Fruit fly (Drosophila melanogaster) whole organism, prepupa: ENCODE results near the gene CG3902.

Experiments
- CG10669 ChIP-seq: fragments of 200-800 bp; sonication (Bioruptor generic); optimal IDR thresholded peaks from 3 replicates; lab custom pipeline; 2018; ENCODE audit warnings: missing biosample characterization, mild to moderate bottlenecking, missing genetic modification characterization, moderate library complexity
- CG15336 ChIP-seq: fragments of 200-800 bp; sonication (Bioruptor generic); IDR thresholded peaks from 2 replicates; pipeline ENCODE4 v1.3.6; 2022; ENCODE audit warnings: missing biosample characterization, missing genetic modification characterization
- CG3032 ChIP-seq: fragments of 200-800 bp; optimal IDR thresholded peaks from 2 replicates; lab custom pipeline; 2019; ENCODE audit warnings: missing biosample characterization, mild to moderate bottlenecking, missing genetic modification characterization, moderate library complexity
- CG34406 ChIP-seq: fragments of 200-800 bp; sonication (Bioruptor generic); optimal IDR thresholded peaks from 3 replicates; lab custom pipeline; 2016; ENCODE audit warnings: missing biosample characterization, missing genetic modification characterization
- CG3919 ChIP-seq: fragments of 200-800 bp; sonication (Bioruptor generic); optimal IDR thresholded peaks from 3 replicates; lab custom pipeline; 2016; ENCODE audit warnings: missing biosample characterization, missing genetic modification characterization
- CG6163 ChIP-seq: fragments of 200-800 bp; sonication (Bioruptor generic); IDR thresholded peaks from 3 replicates; pipeline ENCODE4 v1.3.6; 2022; ENCODE audit warnings: missing biosample characterization, missing genetic modification characterization
- CG6276 ChIP-seq: fragments of 200-800 bp; sonication (Bioruptor generic); optimal IDR thresholded peaks from 2 replicates; lab custom pipeline; 2017; ENCODE audit warnings: missing biosample characterization, mild to moderate bottlenecking, missing genetic modification characterization
- CG7368 ChIP-seq: fragments of 200-800 bp; sonication (Bioruptor generic); optimal IDR thresholded peaks from 3 replicates; lab custom pipeline; 2016; ENCODE audit warnings: missing biosample characterization, missing genetic modification characterization
- CG8119 ChIP-seq: fragments of 200-800 bp; sonication (Bioruptor generic); IDR thresholded peaks from 3 replicates; pipeline ENCODE4 v1.3.6; 2022; ENCODE audit warnings: missing biosample characterization, missing genetic modification characterization
- CG8319 ChIP-seq: fragments of 200-800 bp; sonication (Bioruptor generic); optimal IDR thresholded peaks from 3 replicates; lab custom pipeline; 2016; ENCODE audit warnings: missing biosample characterization, missing genetic modification characterization
- CG9139 ChIP-seq: fragments of 200-800 bp; sonication (Bioruptor generic); optimal IDR thresholded peaks from 3 replicates; lab custom pipeline; 2017; ENCODE audit warnings: missing biosample characterization, mild to moderate bottlenecking, missing genetic modification characterization
- Eip75B ChIP-seq: fragments of 200-800 bp; sonication (Bioruptor generic); optimal IDR thresholded peaks from 3 replicates; lab custom pipeline; 2016; ENCODE audit warnings: missing biosample characterization, missing genetic modification characterization
- Gug ChIP-seq: fragments of 200-800 bp; sonication (Bioruptor generic); IDR thresholded peaks from 2 replicates; pipeline ENCODE4 v1.3.6; 2022; ENCODE audit warnings: missing biosample characterization, missing genetic modification characterization
- Hr4 ChIP-seq: fragments of 200-800 bp; sonication (Bioruptor generic); optimal IDR thresholded peaks from 3 replicates; lab custom pipeline; 2016; ENCODE audit warnings: missing biosample characterization, missing genetic modification characterization
- Lpt ChIP-seq: fragments of 200-800 bp; sonication (Bioruptor generic); optimal IDR thresholded peaks from 3 replicates; lab custom pipeline; 2016; ENCODE audit warnings: missing biosample characterization, missing genetic modification characterization
- OdsH ChIP-seq: fragments of 200-800 bp; sonication (Bioruptor generic); optimal IDR thresholded peaks from 3 replicates; lab custom pipeline; 2016; ENCODE audit warnings: missing biosample characterization, missing genetic modification characterization
- Smox ChIP-seq: fragments of 200-800 bp; sonication (Bioruptor generic); optimal IDR thresholded peaks from 3 replicates; lab custom pipeline; 2016; ENCODE audit warnings: missing biosample characterization, missing genetic modification characterization
- Sox14 ChIP-seq: fragments of 200-800 bp; sonication (Bioruptor generic); optimal IDR thresholded peaks from 3 replicates; lab custom pipeline; 2016; ENCODE audit warnings: missing biosample characterization, missing genetic modification characterization
- achi ChIP-seq: fragments of 200-800 bp; sonication (Bioruptor generic); optimal IDR thresholded peaks from 3 replicates; lab custom pipeline; 2016; ENCODE audit warnings: missing biosample characterization, missing genetic modification characterization
- acj6 ChIP-seq: fragments of 200-800 bp; sonication (Bioruptor generic); optimal IDR thresholded peaks from 3 replicates; lab custom pipeline; 2016; ENCODE audit warnings: missing biosample characterization, missing genetic modification characterization
- cyc ChIP-seq: fragments of 200-800 bp; sonication (Bioruptor generic); optimal IDR thresholded peaks from 3 replicates; lab custom pipeline; 2016; ENCODE audit warnings: missing biosample characterization, missing genetic modification characterization
- dac ChIP-seq: fragments of 200-800 bp; sonication (Bioruptor generic); optimal IDR thresholded peaks from 2 replicates; lab custom pipeline; 2017; ENCODE audit warnings: missing biosample characterization, mild to moderate bottlenecking, missing genetic modification characterization
- fd59A ChIP-seq: fragments of 200-800 bp; sonication (Bioruptor generic); optimal IDR thresholded peaks from 2 replicates; lab custom pipeline; 2017; ENCODE audit warnings: missing biosample characterization, mild to moderate bottlenecking, missing genetic modification characterization, missing genetic modification reagents
- fkh ChIP-seq: fragments of 200-800 bp; sonication (Bioruptor generic); optimal IDR thresholded peaks from 3 replicates; lab custom pipeline; 2017; ENCODE audit warnings: missing biosample characterization, mild to moderate bottlenecking, missing genetic modification characterization, moderate library complexity
- lz ChIP-seq: fragments of 200-800 bp; sonication (Bioruptor generic); optimal IDR thresholded peaks from 3 replicates; lab custom pipeline; 2016; ENCODE audit warnings: missing biosample characterization, missing genetic modification characterization
- net ChIP-seq: fragments of 200-800 bp; sonication (Bioruptor generic); optimal IDR thresholded peaks from 3 replicates; lab custom pipeline; 2016; ENCODE audit warnings: missing biosample characterization, missing genetic modification characterization
- pdm3 ChIP-seq: fragments of 200-800 bp; sonication (Bioruptor generic); optimal IDR thresholded peaks from 3 replicates; lab custom pipeline; 2016; ENCODE audit warnings: missing biosample characterization, missing genetic modification characterization
- salr ChIP-seq, 2 experiments: fragments of 200-800 bp; sonication (Bioruptor generic); optimal IDR thresholded peaks; 3 replicates each; lab custom pipeline; 2016 to 2018; ENCODE audit warnings: missing biosample characterization in 2 of 2, missing genetic modification characterization in 2 of 2, mild to moderate bottlenecking in 1 of 2
- topi ChIP-seq: fragments of 200-800 bp; sonication (Bioruptor generic); optimal IDR thresholded peaks from 3 replicates; lab custom pipeline; 2016; ENCODE audit warnings: missing biosample characterization, missing genetic modification characterization

The CG3902 gene

dm6 chr3L:18924790-18925189, 26.7 kb upstream of the CG3902 start, which contains the start of gene CG43049:
Gene CG43049, plus strand, starts transcription at chr3L:18925090.
- TF ChIP-seq CG7368 (GFP tag; lab: Kevin White, UChicago) (no peak), CG34406 (no peak), Lpt (GFP tag; lab: Kevin White, UChicago) (no peak), Sox14 (GFP tag; lab: Kevin White, UChicago) (no peak), CG3032 (tag; lab: Kevin White, UChicago) (no peak), salr (GFP tag; optimal IDR thresholded peaks at IDR 0.05; lab: Kevin White, UChicago) (no peak), Eip75B (no peak), CG3919 (GFP tag; lab: Kevin White, UChicago) (no peak), CG10669 (no peak)

dm6 chr3L:18922086-18922485, 24.0 kb upstream of the CG3902 start, which contains the start of gene CG3819:
Gene CG3819, minus strand, starts transcription at chr3L:18922108.
- no peak for TF ChIP-seq CG15336 (GFP tag; lab: Robert Waterston, UW)
- TF ChIP-seq net (GFP tag; lab: Kevin White, UChicago), result no peak

- TF ChIP-seq pdm3 (GFP tag; lab: Kevin White, UChicago), result no peak
- TF ChIP-seq CG3919 (GFP tag; lab: Kevin White, UChicago), result no peak
Measured at dm6 chr3L:18920219-18920618, 22.1 kb upstream of the CG3902 start, which contains the start of gene CG18223. Gene CG18223, minus strand, starts transcription at chr3L:18920319.

dm6 chr3L:18917281-18917680, 19.2 kb upstream of the CG3902 start, which contains the start of gene CG6839:
Gene CG6839, plus strand, starts transcription at chr3L:18917581.
- TF ChIP-seq net (GFP tag; lab: Kevin White, UChicago) (no peak), Gug (no peak), acj6 (no peak), CG6163 (GFP tag; lab: Robert Waterston, UW) (no peak), OdsH (GFP tag; lab: Kevin White, UChicago) (no peak), Eip75B (no peak), CG6276 (GFP tag; lab: Kevin White, UChicago) (no peak), fkh (GFP tag; lab: Kevin White, UChicago) (no peak), CG7368 (GFP tag; lab: Kevin White, UChicago) (no peak), fd59A (GFP tag; lab: Kevin White, UChicago) (no peak), dac (no peak)

dm6 chr3L:18916466-18916865, 18.4 kb upstream of the CG3902 start:
- TF ChIP-seq topi (GFP tag; lab: Kevin White, UChicago) (no peak), Hr4 (GFP tag; lab: Kevin White, UChicago) (no peak), CG8119 (GFP tag; lab: Robert Waterston, UW) (no peak), Lpt (GFP tag; lab: Kevin White, UChicago) (no peak), dac (no peak), lz (GFP tag; lab: Kevin White, UChicago) (no peak)
- TF ChIP-seq, all 60 proteins: peak for 0

dm6 chr3L:18914100-18914683, 16.1 kb upstream of the CG3902 start, which contains the start of gene COX6AL2:
Gene COX6AL2, minus strand, starts transcription at chr3L:18914150.
- TF ChIP-seq CG9139 (GFP tag; lab: Kevin White, UChicago) (no peak), OdsH (GFP tag; lab: Kevin White, UChicago) (no peak), CG6276 (GFP tag; lab: Kevin White, UChicago) (no peak), lz (GFP tag; lab: Kevin White, UChicago) (no peak), Smox (GFP tag; lab: Kevin White, UChicago) (no peak)

- TF ChIP-seq CG8319 (GFP tag; lab: Kevin White, UChicago) (no peak), cyc (GFP tag; lab: Kevin White, UChicago) (no peak), achi (GFP tag; lab: Kevin White, UChicago) (no peak)
- TF ChIP-seq, all 60 proteins: peak for 0
Measured at dm6 chr3L:18911082-18911481, 13.0 kb upstream of the CG3902 start, which contains the start of gene Ir75d. Gene Ir75d, minus strand, starts transcription at chr3L:18911182.
